Worm (Caenorhabditis elegans): ENCODE results near the gene F20D6.15.

Gene F20D6.15

DNA sequence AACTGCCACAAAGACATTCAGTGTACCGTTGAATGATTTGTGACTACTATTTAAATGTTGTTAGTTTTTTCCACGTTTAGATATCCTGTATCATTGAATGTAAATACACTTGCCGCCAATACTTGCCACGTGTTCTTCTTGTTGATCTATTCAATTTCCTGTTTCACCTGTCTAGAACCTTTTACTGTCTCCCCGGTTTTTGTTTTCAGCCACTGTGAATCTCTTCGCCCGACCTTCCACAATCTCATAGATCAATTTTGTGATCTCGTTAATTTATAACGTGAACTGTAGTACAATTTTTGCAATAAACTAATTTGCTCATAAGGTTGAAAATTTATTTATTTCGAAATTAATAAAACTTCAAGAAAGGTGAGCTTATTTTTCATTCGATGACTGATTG, 42.9 kb downstream of the F20D6.15 start, which contains the start of gene D1014.13:
D1014.13 (plus strand) TSS at position 301 of the 400 bp plus-strand sequence.
- TF ChIP-seq nhr-27 (tag; optimal IDR thresholded peaks at IDR 0.05) = no peak
- TF ChIP-seq dpl-1 (GFP tag; optimal IDR thresholded peaks at IDR 0.05) = no peak
- no peak for TF ChIP-seq ekl-4 (GFP tag; IDR thresholded peaks at IDR 0.05)

DNA sequence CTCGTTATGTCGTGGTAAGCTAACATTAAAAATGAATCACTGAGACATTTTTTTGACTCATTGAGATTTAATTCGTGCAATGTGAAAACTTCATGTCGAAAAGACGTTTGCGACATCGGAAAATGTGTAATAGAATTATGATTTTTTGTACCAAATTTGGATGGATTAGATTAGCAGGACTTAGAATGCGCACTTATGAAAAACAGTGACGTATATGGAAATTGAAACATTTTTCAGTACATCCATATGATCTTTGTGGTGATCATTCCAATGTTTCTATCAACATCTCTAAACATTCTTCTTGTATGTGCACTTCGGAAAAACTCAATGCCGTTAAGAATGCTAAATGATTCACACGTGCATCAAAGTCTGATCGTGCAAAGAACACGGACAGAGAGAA, 43.8 kb downstream of the F20D6.15 start:
- TF ChIP-seq akir-1 (GFP tag; optimal IDR thresholded peaks at IDR 0.05) (no peak), snpc-4 (GFP tag; optimal IDR thresholded peaks at IDR 0.05) (no peak), snpc-4 (tag; optimal IDR thresholded peaks at IDR 0.05) (no peak), tlf-1 (GFP tag; optimal IDR thresholded peaks at IDR 0.05) (no peak), attf-5 (GFP tag; optimal IDR thresholded peaks at IDR 0.05) (no peak), F57C9.4 (tag; optimal IDR thresholded peaks at IDR 0.05) (no peak), somi-1 (GFP tag; optimal IDR thresholded peaks at IDR 0.05) (no peak), ceh-100 (GFP tag; IDR thresholded peaks at IDR 0.05) (no peak)

DNA sequence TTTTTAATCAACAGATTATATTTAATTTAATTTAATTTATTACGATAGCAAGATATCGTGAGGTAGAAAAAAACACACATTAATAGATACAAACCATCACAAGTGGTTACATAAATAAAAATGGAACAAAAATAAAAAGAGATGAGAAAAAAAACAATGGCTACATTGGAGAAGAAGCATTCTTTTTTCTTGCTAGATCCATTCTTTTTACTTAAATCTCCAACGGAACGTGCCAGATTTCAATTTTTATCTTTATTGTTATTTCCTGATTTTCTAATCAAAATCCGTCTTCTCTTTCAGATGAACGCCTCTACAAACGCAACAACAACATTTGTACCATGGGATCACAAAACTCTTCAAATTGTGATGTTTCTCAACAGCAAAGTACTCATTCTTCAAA, 44.7 kb downstream of the F20D6.15 start, which contains the start of gene D1014.2:
D1014.2 (plus strand) TSS at position 301 of the 400 bp plus-strand sequence.
- TF ChIP-seq egl-18 (GFP tag; IDR thresholded peaks at IDR 0.05) = no peak
- no peak for TF ChIP-seq dpff-1 (tag; optimal IDR thresholded peaks at IDR 0.05)
- no peak for TF ChIP-seq let-607 (tag; optimal IDR thresholded peaks at IDR 0.05)
- TF ChIP-seq sdz-38 (tag; optimal IDR thresholded peaks at IDR 0.05) = no peak
- TF ChIP-seq F37B4.10 (GFP tag; IDR thresholded peaks at IDR 0.05) = no peak
- no peak for TF ChIP-seq T26A5.8 (tag; optimal IDR thresholded peaks at IDR 0.05)
- no peak for TF ChIP-seq ztf-22 (GFP tag; optimal IDR thresholded peaks at IDR 0.05)
- TF ChIP-seq attf-6 (GFP tag; IDR thresholded peaks at IDR 0.05) = no peak
- TF ChIP-seq rec-8 (tag; optimal IDR thresholded peaks at IDR 0.05) = no peak
- no peak for TF ChIP-seq hlh-26 (GFP tag; conservative IDR thresholded peaks at IDR 0.05)
- no peak for TF ChIP-seq Y56A3A.18 (GFP tag; IDR thresholded peaks at IDR 0.05)
- no peak for TF ChIP-seq attf-5 (GFP tag; optimal IDR thresholded peaks at IDR 0.05)
- no peak for TF ChIP-seq F57C9.4 (tag; optimal IDR thresholded peaks at IDR 0.05)
- TF ChIP-seq lin-54 (GFP tag; optimal IDR thresholded peaks at IDR 0.05) = no peak
- TF ChIP-seq Y53F4B.3 (GFP tag; IDR thresholded peaks at IDR 0.05) = no peak
- TF ChIP-seq rpc-1 (optimal IDR thresholded peaks at IDR 0.05) = no peak
- no peak for TF ChIP-seq rpc-1 (tag; optimal IDR thresholded peaks at IDR 0.05)
- TF ChIP-seq zfh-2 (GFP tag; conservative IDR thresholded peaks at IDR 0.05) = no peak
- no peak for TF ChIP-seq hlh-12 (tag; optimal IDR thresholded peaks at IDR 0.05)
